Fruit fly (Drosophila melanogaster) whole organism, embryonic: Measurements from ENCODE around the gene CG10140.

Source experiments
- Atf-2 ChIP-seq: fragments of 200-800 bp; sonication (Bioruptor generic); optimal IDR thresholded peaks from 2 replicates; lab custom pipeline; 2016; ENCODE audit warnings: missing biosample characterization, missing genetic modification characterization
- C15 ChIP-seq: fragments of 200-800 bp; sonication (Bioruptor generic); IDR thresholded peaks from 3 replicates; pipeline ENCODE4 v1.3.6; 2022; ENCODE audit warnings: missing biosample characterization, missing genetic modification characterization
- CG10959 ChIP-seq: fragments of 200-800 bp; sonication (Bioruptor generic); IDR thresholded peaks from 2 replicates; pipeline ENCODE4 v1.3.6; 2022; ENCODE audit warnings: missing biosample characterization, missing genetic modification characterization
- CG11093 ChIP-seq: fragments of 200-800 bp; sonication (Bioruptor generic); IDR thresholded peaks from 3 replicates; pipeline ENCODE4 v1.3.6; 2022; ENCODE audit warnings: missing biosample characterization, missing genetic modification characterization
- CG11398 ChIP-seq: fragments of 200-800 bp; sonication (Bioruptor generic); optimal IDR thresholded peaks from 2 replicates; lab custom pipeline; 2016; ENCODE audit warnings: missing biosample characterization, missing genetic modification characterization
- CG11560 ChIP-seq: fragments of 200-800 bp; sonication (Bioruptor generic); IDR thresholded peaks from 3 replicates; pipeline ENCODE4 v1.3.6; 2022; ENCODE audit warnings: missing biosample characterization, missing genetic modification characterization
- CG12104 ChIP-seq: fragments of 200-800 bp; sonication (Bioruptor generic); optimal IDR thresholded peaks from 3 replicates; lab custom pipeline; 2016; ENCODE audit warnings: missing biosample characterization, missing genetic modification characterization
- CG13624 ChIP-seq: fragments of 200-800 bp; sonication (Bioruptor generic); optimal IDR thresholded peaks from 2 replicates; lab custom pipeline; 2016; ENCODE audit warnings: missing biosample characterization, missing genetic modification characterization
- CG16815 ChIP-seq: fragments of 200-800 bp; sonication (Bioruptor generic); optimal IDR thresholded peaks from 3 replicates; lab custom pipeline; 2017; ENCODE audit warnings: missing biosample characterization, mild to moderate bottlenecking, missing genetic modification characterization
- CG17186 ChIP-seq: fragments of 200-800 bp; sonication (Bioruptor generic); optimal IDR thresholded peaks from 3 replicates; lab custom pipeline; 2017; ENCODE audit warnings: missing biosample characterization, missing genetic modification reagents, missing genetic modification characterization
- CG17568 ChIP-seq: fragments of 200-800 bp; sonication (Bioruptor generic); optimal IDR thresholded peaks from 2 replicates; lab custom pipeline; 2018; ENCODE audit warnings: missing biosample characterization, mild to moderate bottlenecking, missing genetic modification characterization, moderate library complexity
- CG18619 ChIP-seq: fragments of 200-800 bp; sonication (Bioruptor generic); optimal IDR thresholded peaks from 3 replicates; lab custom pipeline; 2017; ENCODE audit warnings: missing biosample characterization, mild to moderate bottlenecking, missing genetic modification characterization
- CG2678 ChIP-seq: fragments of 200-800 bp; sonication (Bioruptor generic); optimal IDR thresholded peaks from 3 replicates; lab custom pipeline; 2019; ENCODE audit warnings: missing biosample characterization, mild to moderate bottlenecking, missing genetic modification characterization, moderate library complexity
- CG34422 ChIP-seq: fragments of 200-800 bp; sonication (Bioruptor generic); IDR thresholded peaks from 3 replicates; pipeline ENCODE4 v1.3.6; 2022; ENCODE audit warnings: missing biosample characterization, missing genetic modification characterization
- CG4707 ChIP-seq: fragments of 200-800 bp; sonication (Bioruptor generic); optimal IDR thresholded peaks from 2 replicates; lab custom pipeline; 2018; ENCODE audit warnings: missing biosample characterization, mild to moderate bottlenecking, missing genetic modification characterization, moderate library complexity
- CG4854 ChIP-seq: fragments of 200-800 bp; sonication (Bioruptor generic); optimal IDR thresholded peaks from 2 replicates; lab custom pipeline; 2016; ENCODE audit warnings: missing biosample characterization, missing genetic modification characterization, inconsistent platforms
- CG6254 ChIP-seq: fragments of 200-800 bp; sonication (Bioruptor generic); optimal IDR thresholded peaks from 3 replicates; lab custom pipeline; 2017; ENCODE audit warnings: mild to moderate bottlenecking, missing biosample characterization, missing genetic modification reagents, missing genetic modification characterization
- CG6654 ChIP-seq: fragments of 200-800 bp; sonication (Bioruptor generic); optimal IDR thresholded peaks from 2 replicates; lab custom pipeline; 2017; ENCODE audit warnings: missing biosample characterization, mild to moderate bottlenecking, missing genetic modification characterization
- CG6765 ChIP-seq: fragments of 200-800 bp; sonication (Bioruptor generic); optimal IDR thresholded peaks from 3 replicates; lab custom pipeline; 2017; ENCODE audit warnings: missing biosample characterization, mild to moderate bottlenecking, missing genetic modification characterization
- CG7372 ChIP-seq: fragments of 200-800 bp; sonication (Bioruptor generic); IDR thresholded peaks from 2 replicates; pipeline ENCODE4 v1.3.6; 2022; ENCODE audit warnings: missing biosample characterization, missing genetic modification characterization
- CG7928 ChIP-seq: fragments of 200-800 bp; sonication (Bioruptor generic); optimal IDR thresholded peaks from 2 replicates; lab custom pipeline; 2017; ENCODE audit warnings: missing biosample characterization, mild to moderate bottlenecking, missing genetic modification characterization
- CG8478 ChIP-seq: fragments of >200 bp; optimal IDR thresholded peaks from 2 replicates; lab custom pipeline; 2018
- Chrac-16 ChIP-seq: fragments of 200-800 bp; sonication (Bioruptor generic); optimal IDR thresholded peaks from 3 replicates; lab custom pipeline; 2016; ENCODE audit warnings: missing biosample characterization, missing genetic modification characterization
- CkIIα-i1 ChIP-seq: fragments of 200-800 bp; sonication (Bioruptor generic); IDR thresholded peaks from 2 replicates; pipeline ENCODE4 v1.3.6; 2022; ENCODE audit warnings: missing biosample characterization, missing genetic modification characterization
- CoRest ChIP-seq: fragments of 200-800 bp; sonication (Bioruptor generic); optimal IDR thresholded peaks from 3 replicates; lab custom pipeline; 2018; ENCODE audit warnings: missing biosample characterization, mild to moderate bottlenecking, missing genetic modification characterization, moderate library complexity
- Dll ChIP-seq: fragments of 200-800 bp; sonication (Bioruptor generic); IDR thresholded peaks from 4 replicates; pipeline ENCODE4 v1.3.6; 2022; ENCODE audit warnings: missing biosample characterization, missing genetic modification characterization; ENCODE audit not compliant: partially characterized antibody
- Hr3 ChIP-seq: fragments of 200-800 bp; sonication (Bioruptor generic); optimal IDR thresholded peaks from 3 replicates; lab custom pipeline; 2016; ENCODE audit warnings: missing biosample characterization, missing genetic modification characterization
- MTF-1 ChIP-seq: fragments of 200-800 bp; sonication (Bioruptor generic); optimal IDR thresholded peaks from 2 replicates; lab custom pipeline; 2018; ENCODE audit warnings: missing biosample characterization, mild to moderate bottlenecking, missing genetic modification characterization, borderline replicate concordance
- Mes4 ChIP-seq: fragments of 200-800 bp; sonication (Bioruptor generic); optimal IDR thresholded peaks from 2 replicates; lab custom pipeline; 2016; ENCODE audit warnings: missing biosample characterization, missing genetic modification characterization
- Nf-YA ChIP-seq: fragments of 200-800 bp; sonication (Bioruptor generic); IDR thresholded peaks from 2 replicates; pipeline ENCODE4 v1.3.6; 2022; ENCODE audit warnings: missing biosample characterization, missing genetic modification characterization
- PHDP ChIP-seq: fragments of 200-800 bp; sonication (Bioruptor generic); optimal IDR thresholded peaks from 3 replicates; lab custom pipeline; 2018; ENCODE audit warnings: missing biosample characterization, mild to moderate bottlenecking, missing genetic modification characterization, moderate library complexity
- ac ChIP-seq: fragments of 200-800 bp; sonication (Bioruptor generic); optimal IDR thresholded peaks from 3 replicates; lab custom pipeline; 2017; ENCODE audit warnings: missing biosample characterization, mild to moderate bottlenecking, missing genetic modification characterization
- amos ChIP-seq: fragments of 200-800 bp; sonication (Bioruptor generic); IDR thresholded peaks from 2 replicates; pipeline ENCODE4 v1.3.6; 2022; ENCODE audit warnings: missing biosample characterization, missing genetic modification characterization; ENCODE audit not compliant: partially characterized antibody
- dysf ChIP-seq: fragments of 200-800 bp; sonication (Bioruptor generic); IDR thresholded peaks from 3 replicates; pipeline ENCODE4 v1.3.6; 2022; ENCODE audit warnings: missing biosample characterization, missing genetic modification characterization
- fu2 ChIP-seq: fragments of 200-800 bp; sonication (Bioruptor generic); optimal IDR thresholded peaks from 2 replicates; lab custom pipeline; 2016; ENCODE audit warnings: missing biosample characterization, missing genetic modification characterization
- gcm2 ChIP-seq: fragments of 200-800 bp; sonication (Bioruptor generic); optimal IDR thresholded peaks from 2 replicates; lab custom pipeline; 2016; ENCODE audit warnings: missing biosample characterization, missing genetic modification characterization
- gro ChIP-seq: fragments of 200-800 bp; sonication (Bioruptor generic); optimal IDR thresholded peaks from 2 replicates; lab custom pipeline; 2016; ENCODE audit warnings: missing biosample characterization, missing genetic modification characterization
- ham ChIP-seq: fragments of 200-800 bp; sonication (Bioruptor generic); IDR thresholded peaks from 2 replicates; pipeline ENCODE4 v1.3.6; 2022; ENCODE audit warnings: missing biosample characterization, missing genetic modification characterization
- klu ChIP-seq: fragments of 200-800 bp; sonication (Bioruptor generic); IDR thresholded peaks from 2 replicates; pipeline ENCODE4 v1.3.6; 2022; ENCODE audit warnings: missing biosample characterization, missing genetic modification characterization
- lab ChIP-seq: fragments of 200-800 bp; sonication (Bioruptor generic); optimal IDR thresholded peaks from 3 replicates; lab custom pipeline; 2017; ENCODE audit warnings: missing biosample characterization, missing genetic modification characterization, mild to moderate bottlenecking, moderate library complexity, missing genetic modification reagents
- nerfin-2 ChIP-seq: fragments of 200-800 bp; sonication (Bioruptor generic); IDR thresholded peaks from 2 replicates; pipeline ENCODE4 v1.3.6; 2022; ENCODE audit warnings: missing biosample characterization, missing genetic modification characterization; ENCODE audit not compliant: partially characterized antibody
- repo ChIP-seq: fragments of 200-800 bp; sonication (Bioruptor generic); optimal IDR thresholded peaks from 2 replicates; lab custom pipeline; 2016; ENCODE audit warnings: missing biosample characterization, missing genetic modification characterization
- rib ChIP-seq: fragments of 200-800 bp; sonication (Bioruptor generic); IDR thresholded peaks from 2 replicates; pipeline ENCODE4 v1.3.6; 2022; ENCODE audit warnings: missing biosample characterization, missing genetic modification characterization
- salm ChIP-seq: fragments of 200-800 bp; sonication (Bioruptor generic); optimal IDR thresholded peaks from 2 replicates; lab custom pipeline; 2018; ENCODE audit warnings: missing biosample characterization, mild to moderate bottlenecking, missing genetic modification characterization
- sens ChIP-seq: fragments of 200-800 bp; sonication (Bioruptor generic); peaks from one replicate; lab custom pipeline; 2016; ENCODE audit warnings: missing biosample characterization, missing genetic modification characterization
- sr ChIP-seq: fragments of 200-800 bp; sonication (Bioruptor generic); IDR thresholded peaks from 3 replicates; pipeline ENCODE4 v1.3.6; 2022; ENCODE audit warnings: missing biosample characterization, missing genetic modification characterization
- ssp ChIP-seq: fragments of 200-800 bp; sonication (Bioruptor generic); IDR thresholded peaks from 2 replicates; pipeline ENCODE4 v1.3.6; 2022; ENCODE audit warnings: missing biosample characterization, missing genetic modification characterization
- stwl ChIP-seq: fragments of 200-800 bp; sonication (Bioruptor generic); optimal IDR thresholded peaks from 3 replicates; lab custom pipeline; 2018; ENCODE audit warnings: missing biosample characterization, mild to moderate bottlenecking, missing genetic modification characterization, moderate library complexity
- tna ChIP-seq: fragments of 200-800 bp; sonication (Bioruptor generic); IDR thresholded peaks from 2 replicates; pipeline ENCODE4 v1.3.6; 2022; ENCODE audit warnings: missing biosample characterization, missing genetic modification characterization; ENCODE audit not compliant: partially characterized antibody
- ttk ChIP-seq: fragments of 200-800 bp; sonication (Bioruptor generic); IDR thresholded peaks from 2 replicates; pipeline ENCODE4 v2.1.2; 2022; ENCODE audit warnings: missing biosample characterization, missing genetic modification characterization
- twi ChIP-seq: fragments of 200-800 bp; optimal IDR thresholded peaks from 2 replicates; lab custom pipeline; 2019; ENCODE audit warnings: missing biosample characterization, mild to moderate bottlenecking, missing genetic modification characterization, moderate library complexity
- wdn ChIP-seq: fragments of 200-800 bp; sonication (Bioruptor generic); IDR thresholded peaks from 2 replicates; pipeline ENCODE4 v1.3.6; 2022; ENCODE audit warnings: missing biosample characterization, missing genetic modification characterization
- zfh1 ChIP-seq: fragments of 200-800 bp; sonication (Bioruptor generic); IDR thresholded peaks from 3 replicates; pipeline ENCODE4 v1.3.6; 2022; ENCODE audit warnings: missing biosample characterization, missing genetic modification characterization

Gene CG10140

dm6 chr3L:13410999-13411398, 29.3 kb downstream of the CG10140 start (continued):
- TF ChIP-seq Nf-YA (GFP tag; lab: Robert Waterston, UW) (no peak), CG12104 (no peak), Hr3 (GFP tag; lab: Kevin White, UChicago) (peak; percentile 33), wdn (GFP tag; lab: Robert Waterston, UW) (no peak), klu (no peak), sr (GFP tag; lab: Robert Waterston, UW) (no peak), CG11560 (tag; lab: Robert Waterston, UW) (no peak), Chrac-16 (peak; percentile 66), CG4854 (GFP tag; lab: Kevin White, UChicago) (no peak), CkIIα-i1 (GFP tag; lab: Robert Waterston, UW) (no peak), sens (GFP tag; lab: Kevin White, UChicago) (peak; percentile 73), nerfin-2 (GFP tag; lab: Robert Waterston, UW) (no peak), CG16815 (GFP tag; lab: Kevin White, UChicago) (no peak), CG2678 (tag; lab: Kevin White, UChicago) (no peak), CG17568 (GFP tag; lab: Kevin White, UChicago) (no peak), CG10959 (no peak), MTF-1 (no peak), ssp (no peak), ac (GFP tag; lab: Kevin White, UChicago) (no peak), C15 (GFP tag; lab: Robert Waterston, UW) (no peak), ham (no peak), fu2 (no peak), CG6254 (GFP tag; lab: Kevin White, UChicago) (no peak), stwl (tag; lab: Kevin White, UChicago) (peak; percentile 61), CoRest (tag; lab: Kevin White, UChicago) (peak; percentile 59), repo (GFP tag; lab: Kevin White, UChicago) (no peak), CG13624 (no peak), CG11093 (GFP tag; lab: Robert Waterston, UW) (no peak), PHDP (peak; percentile 13), CG18619 (no peak), dysf (GFP tag; lab: Robert Waterston, UW) (no peak), CG6654 (GFP tag; lab: Kevin White, UChicago) (no peak), tna (GFP tag; lab: Robert Waterston, UW) (no peak), Mes4 (no peak), gro (no peak), rib (no peak), ttk (GFP tag; lab: Robert Waterston, UW) (no peak), Atf-2 (no peak), gcm2 (GFP tag; lab: Kevin White, UChicago) (no peak), CG7928 (GFP tag; lab: Kevin White, UChicago) (no peak), amos (GFP tag; lab: Robert Waterston, UW) (peak; percentile 56), salm (no peak), CG6765 (GFP tag; lab: Kevin White, UChicago) (no peak), CG34422 (GFP tag; lab: Robert Waterston, UW) (no peak; the same call in 2 of the 3 replicates), CG4707 (GFP tag; lab: Kevin White, UChicago) (no peak), twi (tag; lab: Kevin White, UChicago) (peak; percentile 6), zfh1 (GFP tag; lab: Robert Waterston, UW) (peak; percentile 15; the same call in 1 of the 3 replicates), lab (GFP tag; lab: Kevin White, UChicago) (no peak), CG11398 (GFP tag; lab: Kevin White, UChicago) (no peak), CG7372 (GFP tag; lab: Robert Waterston, UW) (no peak), CG17186 (GFP tag; lab: Kevin White, UChicago) (no peak), CG8478 (lab: Kevin White, UChicago) (no peak), Dll (no peak)
